Worm (Caenorhabditis elegans) whole organism, L4/young adult: ENCODE data around the gene best-7.

Source experiments
- dao-5 ChIP-seq: sonication (generic microtip); optimal IDR thresholded peaks from 2 replicates; lab custom pipeline; 2016; ENCODE audit warnings: missing genotype, missing genetic modification characterization, moderate library complexity, missing compliant biosample characterization
- him-1 ChIP-seq: sonication (generic microtip); optimal IDR thresholded peaks from 2 replicates; lab custom pipeline; 2016; ENCODE audit warnings: missing genotype, missing genetic modification reagents, missing genetic modification characterization, missing compliant biosample characterization

DNA sequence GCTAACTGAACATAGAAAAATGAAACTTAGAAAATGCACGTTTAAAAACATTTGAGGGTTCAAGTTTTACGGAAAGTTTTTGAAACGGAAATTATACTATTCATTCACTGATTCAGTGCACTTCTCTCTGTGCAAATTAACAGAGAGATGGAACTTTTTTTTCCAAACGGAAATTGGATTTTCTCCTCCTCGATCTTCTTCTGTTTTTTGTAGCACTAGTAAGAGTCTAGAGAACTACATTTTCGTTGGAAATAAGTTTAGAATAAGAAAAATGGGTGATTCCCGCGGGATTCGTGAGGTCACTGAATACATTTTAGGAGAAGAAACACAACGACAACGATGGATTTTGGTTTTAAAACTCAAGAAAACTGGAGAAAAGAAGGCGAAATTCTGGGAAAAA lies 5.6 kb upstream of the best-7 start:
- TF ChIP-seq dao-5 (tag; lab: Kevin White, UChicago) (no peak), him-1 (tag; lab: Kevin White, UChicago) (no peak)
